Fruit fly (Drosophila melanogaster) whole organism: ENCODE measurements around the gene Ssb-c31a.

Source experiments
- CG8478 ChIP-seq: fragments of >200 bp; optimal IDR thresholded peaks from 2 replicates; lab custom pipeline; 2018; ENCODE audit warnings: inconsistent platforms
- Dll ChIP-seq: fragments of >200 bp; optimal IDR thresholded peaks from 2 replicates; lab custom pipeline; 2017
- EcR ChIP-seq, 2 experiments: fragments of >200 bp; optimal IDR thresholded peaks; 2 replicates each; lab custom pipeline; 2017; ENCODE audit warnings: missing biosample characterization in 2 of 2, missing genetic modification characterization in 2 of 2, missing genetic modification reagents in 2 of 2
- pan ChIP-seq: fragments of >200 bp; optimal IDR thresholded peaks from 2 replicates; lab custom pipeline; 2017
- psq ChIP-seq: fragments of >200 bp; optimal IDR thresholded peaks from 2 replicates; lab custom pipeline; 2017
- usp ChIP-seq: fragments of >200 bp; optimal IDR thresholded peaks from 2 replicates; lab custom pipeline; 2017; ENCODE audit warnings: missing biosample characterization, missing genetic modification characterization, mixed read lengths

Gene Ssb-c31a

dm6 chr2L:8212666-8213270, 1.6 kb downstream of the Ssb-c31a start, which contains the start of the genes CG8372 and CG8360:
CG8372 (minus strand) TSS chr2L:8212902.
CG8360 (plus strand) TSS chr2L:8212959.
- TF ChIP-seq CG8478 (lab: Kevin White, UChicago), result no peak
- peak in 1 of 2 experiments; percentile 68 for TF ChIP-seq EcR (GFP tag; optimal IDR thresholded peaks at IDR 0.05; lab: Kevin White, UChicago)

dm6 chr2L:8213987-8214386, 2.8 kb downstream of the Ssb-c31a start, which contains the start of gene CG8353:
CG8353 (plus strand) TSS chr2L:8214045.
- TF ChIP-seq EcR (GFP tag; optimal IDR thresholded peaks at IDR 0.05; lab: Kevin White, UChicago), result no peak
- no peak for TF ChIP-seq psq (lab: Kevin White, UChicago)
- no peak for TF ChIP-seq Dll (lab: Kevin White, UChicago)
- TF ChIP-seq pan (lab: Kevin White, UChicago), result no peak
- TF ChIP-seq usp, result no peak
- TF ChIP-seq CG8478 (lab: Kevin White, UChicago), result no peak

dm6 chr2L:8215259-8215929, 4.2 kb downstream of the Ssb-c31a start, which contains the start of gene CG8349:
CG8349 (plus strand) TSS chr2L:8215915.
- TF ChIP-seq pan (lab: Kevin White, UChicago), result no peak
- no peak for TF ChIP-seq usp
- no peak for TF ChIP-seq CG8478 (lab: Kevin White, UChicago)
- no peak for TF ChIP-seq Dll (lab: Kevin White, UChicago)
- TF ChIP-seq EcR (GFP tag; optimal IDR thresholded peaks at IDR 0.05; lab: Kevin White, UChicago), result no peak
- no peak for TF ChIP-seq psq (lab: Kevin White, UChicago)

dm6 chr2L:8217917-8218316, 6.8 kb downstream of the Ssb-c31a start, which contains the start of gene CG8292:
CG8292 (minus strand) TSS chr2L:8218017.
- TF ChIP-seq usp, result no peak
- no peak for TF ChIP-seq pan (lab: Kevin White, UChicago)
- TF ChIP-seq CG8478 (lab: Kevin White, UChicago), result no peak
- no peak for TF ChIP-seq Dll (lab: Kevin White, UChicago)
- TF ChIP-seq EcR (GFP tag; optimal IDR thresholded peaks at IDR 0.05; lab: Kevin White, UChicago), result no peak
- no peak for TF ChIP-seq psq (lab: Kevin White, UChicago)

dm6 chr2L:8220393-8220934, 9.3 kb downstream of the Ssb-c31a start, which contains the start of gene Snx6:
Snx6 (minus strand) TSS chr2L:8220741.
- TF ChIP-seq usp (no peak), Dll (lab: Kevin White, UChicago) (no peak), psq (lab: Kevin White, UChicago) (no peak), EcR (GFP tag; optimal IDR thresholded peaks at IDR 0.05; lab: Kevin White, UChicago) (no peak), pan (lab: Kevin White, UChicago) (no peak), CG8478 (lab: Kevin White, UChicago) (no peak)

dm6 chr2L:8229134-8229533, 18.0 kb downstream of the Ssb-c31a start:
- no peak for TF ChIP-seq Dll (lab: Kevin White, UChicago)
- no peak for TF ChIP-seq pan (lab: Kevin White, UChicago)
- no peak for TF ChIP-seq EcR (GFP tag; optimal IDR thresholded peaks at IDR 0.05; lab: Kevin White, UChicago)
- no peak for TF ChIP-seq usp
- TF ChIP-seq psq (lab: Kevin White, UChicago), result no peak
- no peak for TF ChIP-seq CG8478 (lab: Kevin White, UChicago)

- TF ChIP-seq pan (lab: Kevin White, UChicago), result peak; percentile 10
- TF ChIP-seq EcR (GFP tag; optimal IDR thresholded peaks at IDR 0.05; lab: Kevin White, UChicago), result no peak
Measured at dm6 chr2L:8229628-8230027, 18.5 kb downstream of the Ssb-c31a start.

dm6 chr2L:8230255-8230654, 19.1 kb downstream of the Ssb-c31a start:
- TF ChIP-seq usp, result no peak
- no peak for TF ChIP-seq pan (lab: Kevin White, UChicago)
- no peak for TF ChIP-seq CG8478 (lab: Kevin White, UChicago)
- no peak for TF ChIP-seq psq (lab: Kevin White, UChicago)
- TF ChIP-seq EcR (GFP tag; optimal IDR thresholded peaks at IDR 0.05; lab: Kevin White, UChicago), result no peak
- TF ChIP-seq Dll (lab: Kevin White, UChicago), result no peak

dm6 chr2L:8232389-8232788, 21.2 kb downstream of the Ssb-c31a start:
- TF ChIP-seq pan (lab: Kevin White, UChicago) (no peak), CG8478 (lab: Kevin White, UChicago) (no peak), usp (no peak), EcR (GFP tag; optimal IDR thresholded peaks at IDR 0.05; lab: Kevin White, UChicago) (no peak), Dll (lab: Kevin White, UChicago) (no peak), psq (lab: Kevin White, UChicago) (no peak)

dm6 chr2L:8233571-8233970, 22.4 kb downstream of the Ssb-c31a start:
- TF ChIP-seq CG8478 (lab: Kevin White, UChicago) (no peak), EcR (GFP tag; optimal IDR thresholded peaks at IDR 0.05; lab: Kevin White, UChicago) (no peak), usp (no peak), psq (lab: Kevin White, UChicago) (no peak), Dll (lab: Kevin White, UChicago) (no peak)

- TF ChIP-seq CG8478 (lab: Kevin White, UChicago) (no peak), Dll (lab: Kevin White, UChicago) (no peak), psq (lab: Kevin White, UChicago) (no peak), usp (no peak), EcR (GFP tag; optimal IDR thresholded peaks at IDR 0.05; lab: Kevin White, UChicago) (no peak), pan (lab: Kevin White, UChicago) (no peak)
Measured at dm6 chr2L:8239032-8239650, 28.0 kb downstream of the Ssb-c31a start.
